Worm (Caenorhabditis elegans): ENCODE measurements around the gene ZC204.17.

The ZC204.17 gene

DNA sequence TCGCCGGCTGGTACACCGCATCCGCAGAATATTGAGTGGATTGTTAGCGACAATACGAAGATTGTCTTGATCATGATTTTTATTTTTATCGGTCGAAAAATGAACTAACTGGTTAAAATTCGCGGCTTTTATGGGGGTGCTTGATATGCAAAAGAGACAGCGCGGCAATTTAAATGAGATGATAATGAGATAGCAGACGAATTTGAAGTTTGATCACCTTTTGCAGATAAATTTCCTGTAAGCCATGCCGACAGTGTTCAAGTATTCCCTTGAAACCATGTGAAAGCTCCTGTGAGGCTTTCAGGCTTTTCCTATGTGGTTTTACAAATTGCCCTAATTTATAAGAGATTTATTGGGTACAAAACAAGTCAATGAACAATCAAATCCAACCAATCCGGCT, at the start of gene ZC204.17:
Gene ZC204.17 (minus strand): TSS at position 101 of the 400 bp plus-strand sequence.
- TF ChIP-seq dao-5 (tag; optimal IDR thresholded peaks at IDR 0.05) = no peak

DNA sequence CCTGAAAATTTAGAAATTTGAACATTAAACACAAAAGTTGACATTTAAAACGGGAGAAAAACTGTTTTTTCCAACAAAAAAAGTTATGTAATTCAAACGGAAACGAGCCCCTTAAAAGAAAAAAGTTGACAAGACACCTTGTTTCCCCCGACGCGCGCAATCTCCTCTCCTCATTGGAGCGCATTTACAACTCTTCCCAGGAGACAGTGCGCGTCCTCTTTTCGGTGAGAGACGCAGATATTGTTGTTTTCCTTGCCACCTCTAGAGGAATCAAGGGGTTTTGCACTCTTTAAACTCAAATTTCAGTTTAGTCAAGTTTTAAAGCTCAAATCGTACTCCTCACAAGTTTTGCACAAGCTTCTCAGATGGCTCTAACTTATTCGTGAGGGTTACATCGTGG, 49.8 kb upstream of the ZC204.17 start, which contains the start of gene F58E1.13:
Gene F58E1.13 (minus strand): TSS at position 12 of the 400 bp plus-strand sequence.
- TF ChIP-seq dao-5 (tag; optimal IDR thresholded peaks at IDR 0.05) = no peak
- no peak for TF ChIP-seq him-1 (tag; optimal IDR thresholded peaks at IDR 0.05)
- TF ChIP-seq W03F9.2 (tag; optimal IDR thresholded peaks at IDR 0.05) = no peak

DNA sequence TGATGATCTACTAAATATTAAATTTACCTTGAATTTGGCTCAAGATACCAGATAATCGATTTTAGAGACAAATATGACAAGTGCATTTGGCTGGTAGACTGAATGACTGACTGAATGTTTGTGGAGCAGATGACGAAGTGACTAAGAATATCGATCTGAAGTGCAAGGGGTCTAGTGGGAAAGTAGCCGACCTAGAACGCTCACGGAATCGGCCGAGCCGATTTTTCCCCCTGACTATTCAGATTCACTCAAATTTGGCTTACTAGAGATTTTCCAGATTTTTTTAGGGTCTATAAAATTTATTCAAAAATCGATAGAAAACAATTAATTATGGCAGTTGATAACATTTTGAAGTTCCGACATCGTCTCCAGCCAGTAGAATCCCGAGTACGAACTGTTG, 48.4 kb upstream of the ZC204.17 start, which contains the start of gene fbxc-26:
Gene fbxc-26 (minus strand): TSS at position 101 of the 400 bp plus-strand sequence.
- TF ChIP-seq W03F9.2 (tag; optimal IDR thresholded peaks at IDR 0.05) (no peak), dao-5 (tag; optimal IDR thresholded peaks at IDR 0.05) (no peak), him-1 (tag; optimal IDR thresholded peaks at IDR 0.05) (no peak)

DNA sequence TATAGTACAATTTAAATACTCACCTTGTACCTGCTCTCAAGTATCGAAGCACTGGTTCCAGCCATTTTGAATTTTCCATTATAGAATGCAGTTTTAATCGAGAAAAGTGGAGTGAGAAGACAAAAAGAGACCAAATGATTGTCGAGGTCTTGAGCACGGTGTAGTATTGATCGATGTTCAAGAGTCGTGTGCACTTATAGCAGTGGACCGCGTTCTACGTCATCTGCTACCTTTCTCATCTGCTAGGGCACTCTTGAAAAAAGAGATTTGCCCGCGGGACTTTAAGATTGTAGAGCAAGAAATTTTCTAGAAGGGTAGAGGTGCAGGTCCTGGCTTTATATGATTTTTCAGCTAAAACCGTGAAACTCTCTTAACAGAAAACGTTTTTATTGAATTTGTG, 46.7 kb upstream of the ZC204.17 start, which contains the start of gene fbxc-21:
Gene fbxc-21 (minus strand): TSS at position 101 of the 400 bp plus-strand sequence.
- no peak for TF ChIP-seq W03F9.2 (tag; optimal IDR thresholded peaks at IDR 0.05)
- TF ChIP-seq him-1 (tag; optimal IDR thresholded peaks at IDR 0.05) = no peak
- TF ChIP-seq dao-5 (tag; optimal IDR thresholded peaks at IDR 0.05) = no peak

DNA sequence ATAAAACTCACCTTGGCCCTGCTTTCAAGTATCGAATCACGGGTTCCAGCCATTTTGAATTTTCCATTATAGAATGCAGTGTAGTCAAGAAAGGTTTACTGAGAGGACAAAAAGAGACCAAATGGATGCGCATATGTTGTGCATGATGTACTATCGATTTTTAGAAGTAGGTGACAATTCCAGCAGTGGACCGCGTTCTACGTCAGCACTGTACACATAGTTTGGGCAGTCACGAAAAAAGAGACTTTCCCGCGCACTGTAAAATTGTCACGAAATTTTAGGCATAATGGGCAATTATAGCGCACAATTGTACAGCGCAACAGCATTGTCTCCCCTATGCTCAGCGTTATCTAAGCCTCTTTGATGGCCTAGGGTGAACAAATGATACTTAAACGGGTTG, 44.9 kb upstream of the ZC204.17 start, which contains the start of gene fbxc-22:
Gene fbxc-22 (minus strand): TSS at position 101 of the 400 bp plus-strand sequence.
- TF ChIP-seq dao-5 (tag; optimal IDR thresholded peaks at IDR 0.05) = no peak
- no peak for TF ChIP-seq W03F9.2 (tag; optimal IDR thresholded peaks at IDR 0.05)
- no peak for TF ChIP-seq him-1 (tag; optimal IDR thresholded peaks at IDR 0.05)

DNA sequence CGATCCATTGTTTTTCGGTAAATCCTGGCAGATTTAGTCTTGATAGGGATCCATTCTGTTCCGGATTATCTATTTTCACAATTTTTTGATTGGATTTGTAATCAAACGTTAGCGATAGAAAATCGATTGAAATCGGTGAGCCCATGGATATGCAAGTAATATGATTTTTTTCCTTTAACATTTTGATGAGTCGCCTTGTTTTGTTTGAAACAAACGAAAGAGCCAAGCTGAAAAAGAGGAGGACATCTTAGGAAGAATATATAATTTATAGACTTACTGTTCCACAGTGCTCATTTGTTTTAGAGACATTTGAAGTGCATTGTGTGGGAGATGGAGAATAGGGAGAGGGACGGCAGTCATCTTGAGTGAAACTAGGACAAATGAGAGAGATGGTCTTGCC, 42.7 kb upstream of the ZC204.17 start, which contains the start of the genes fbxb-18 and fbxb-19:
Gene fbxb-18 (minus strand): TSS at position 101 of the 400 bp plus-strand sequence.
Gene fbxb-19 (minus strand): TSS at position 369 of the 400 bp plus-strand sequence.
- TF ChIP-seq W03F9.2 (tag; optimal IDR thresholded peaks at IDR 0.05) (no peak), dao-5 (tag; optimal IDR thresholded peaks at IDR 0.05) (no peak), him-1 (tag; optimal IDR thresholded peaks at IDR 0.05) (no peak)

DNA sequence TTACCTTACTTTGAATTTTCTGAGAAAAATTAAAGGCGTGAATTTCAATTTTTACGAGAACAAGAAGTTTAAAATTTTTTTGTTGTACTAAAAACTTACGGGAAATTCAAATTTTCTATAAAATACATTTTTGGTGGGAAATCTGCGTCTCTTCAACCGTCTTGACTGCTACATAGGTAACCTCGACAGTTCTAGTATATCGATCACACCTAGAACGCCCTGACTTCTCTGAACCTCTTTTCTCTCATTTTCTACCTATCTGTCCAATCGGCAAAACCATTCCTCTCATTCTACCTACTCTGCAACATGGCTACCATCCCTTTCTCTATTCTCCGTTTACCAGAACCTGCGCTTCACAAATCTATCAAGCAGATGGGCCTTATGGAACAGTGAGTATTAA, 37.6 kb upstream of the ZC204.17 start, which contains the start of gene fbxb-25:
Gene fbxb-25 (plus strand): TSS at position 301 of the 400 bp plus-strand sequence.
- TF ChIP-seq W03F9.2 (tag; optimal IDR thresholded peaks at IDR 0.05) (no peak), him-1 (tag; optimal IDR thresholded peaks at IDR 0.05) (no peak), dao-5 (tag; optimal IDR thresholded peaks at IDR 0.05) (no peak)

DNA sequence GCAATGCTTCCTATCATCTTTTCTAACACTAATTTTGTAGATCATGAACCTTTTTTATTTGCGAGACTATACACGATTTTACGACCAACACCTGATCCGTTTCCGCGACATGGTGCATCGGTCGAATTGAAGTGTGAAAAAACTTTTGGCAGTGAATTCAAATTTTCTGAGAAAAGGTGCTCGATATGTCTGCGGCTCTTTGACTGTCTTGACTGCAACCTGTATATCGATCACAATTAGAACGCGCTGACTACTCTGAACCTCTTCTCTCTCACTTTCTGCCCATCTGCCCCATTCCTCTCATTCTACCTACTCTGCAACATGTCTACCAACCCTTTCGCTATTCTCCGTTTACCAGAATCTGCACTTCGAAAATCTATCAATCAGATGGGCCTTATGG, 36.1 kb upstream of the ZC204.17 start, which contains the start of gene fbxb-26:
Gene fbxb-26 (plus strand): TSS at position 301 of the 400 bp plus-strand sequence.
- no peak for TF ChIP-seq him-1 (tag; optimal IDR thresholded peaks at IDR 0.05)
- no peak for TF ChIP-seq dao-5 (tag; optimal IDR thresholded peaks at IDR 0.05)
- no peak for TF ChIP-seq W03F9.2 (tag; optimal IDR thresholded peaks at IDR 0.05)

DNA sequence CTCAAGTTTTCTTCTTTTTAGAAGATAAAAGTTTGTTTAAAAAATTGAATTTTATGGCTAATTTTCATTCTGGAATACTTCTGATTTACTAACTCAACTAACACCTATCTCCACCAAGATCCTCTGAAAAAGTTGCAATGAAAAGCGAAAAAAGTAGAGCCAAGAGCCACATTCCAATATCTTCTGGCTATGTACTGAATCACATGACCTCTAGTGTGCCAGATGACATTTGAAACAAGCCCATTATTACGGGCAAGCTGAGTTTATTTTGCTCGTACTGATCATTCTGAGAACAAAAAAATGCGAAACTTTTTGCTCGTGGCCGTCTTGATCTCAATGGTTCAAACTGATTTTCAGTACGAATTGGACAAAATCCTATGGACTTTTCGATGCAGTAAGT, 33.0 kb upstream of the ZC204.17 start, which contains the start of gene irld-36:
Gene irld-36 (plus strand): TSS at position 301 of the 400 bp plus-strand sequence.
- TF ChIP-seq W03F9.2 (tag; optimal IDR thresholded peaks at IDR 0.05) (no peak), him-1 (tag; optimal IDR thresholded peaks at IDR 0.05) (no peak), dao-5 (tag; optimal IDR thresholded peaks at IDR 0.05) (no peak)

DNA sequence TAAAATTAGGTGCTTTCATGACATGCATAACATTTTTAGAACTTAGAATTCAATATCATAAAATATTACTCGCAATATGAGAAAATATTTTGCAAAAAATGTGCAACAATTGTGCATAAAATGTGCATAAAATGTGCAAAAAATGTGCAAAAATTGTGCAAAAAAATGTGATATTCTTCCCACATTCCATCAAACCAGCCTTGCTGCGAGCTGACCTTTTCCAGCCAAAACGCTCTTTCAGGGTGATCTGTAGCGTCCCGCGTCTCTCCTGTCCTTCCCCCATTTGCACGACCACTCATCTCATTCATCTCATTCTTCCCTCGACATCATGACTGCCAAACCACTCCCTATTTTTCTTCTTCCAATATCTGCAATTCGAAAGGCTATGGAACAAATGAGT, 30.0 kb upstream of the ZC204.17 start, which contains the start of gene fbxb-17:
Gene fbxb-17 (plus strand): TSS at position 301 of the 400 bp plus-strand sequence.
- TF ChIP-seq W03F9.2 (tag; optimal IDR thresholded peaks at IDR 0.05) = no peak
- TF ChIP-seq dao-5 (tag; optimal IDR thresholded peaks at IDR 0.05) = no peak
- TF ChIP-seq him-1 (tag; optimal IDR thresholded peaks at IDR 0.05) = no peak

DNA sequence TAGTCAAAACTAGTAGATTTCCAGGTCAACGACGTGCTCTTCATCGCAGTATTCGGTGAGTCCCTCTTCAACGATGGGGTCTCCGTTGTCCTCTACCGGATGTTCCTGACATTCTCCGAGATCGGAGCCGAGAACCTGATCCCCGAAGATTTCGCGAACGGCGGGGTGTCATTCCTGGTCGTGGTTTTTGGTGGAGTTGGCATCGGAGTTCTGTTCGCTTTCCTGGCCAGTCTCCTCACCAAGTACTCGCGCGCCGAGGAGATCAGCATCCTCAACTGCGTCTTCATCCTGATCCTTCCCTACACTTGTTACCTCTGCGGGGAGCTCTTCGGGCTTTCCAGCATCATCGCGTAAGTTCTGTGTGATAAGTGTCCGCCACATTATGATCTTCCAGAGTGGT, 26.6 kb upstream of the ZC204.17 start:
- TF ChIP-seq W03F9.2 (tag; optimal IDR thresholded peaks at IDR 0.05) (no peak), him-1 (tag; optimal IDR thresholded peaks at IDR 0.05) (no peak), dao-5 (tag; optimal IDR thresholded peaks at IDR 0.05) (no peak)

DNA sequence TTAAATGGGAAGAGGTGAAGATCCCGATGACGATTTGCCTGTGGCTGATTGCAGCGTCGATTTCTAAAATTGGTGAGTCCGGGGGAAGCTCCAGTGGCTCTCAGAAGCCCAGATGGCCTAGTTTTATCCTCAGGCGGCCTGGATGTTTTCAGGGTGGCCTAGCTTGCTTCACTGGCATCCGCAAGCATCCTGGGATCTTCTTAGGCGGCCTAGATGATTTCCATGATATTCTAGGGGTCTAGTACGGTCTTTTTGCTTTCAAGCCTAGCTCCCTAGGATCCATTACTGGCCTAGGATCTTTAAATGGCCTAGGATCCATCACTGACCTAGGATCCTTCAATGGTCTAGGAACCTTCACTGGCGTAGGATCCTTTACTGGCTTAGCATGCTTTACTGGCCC, 24.9 kb upstream of the ZC204.17 start:
- no peak for TF ChIP-seq dao-5 (tag; optimal IDR thresholded peaks at IDR 0.05)
- TF ChIP-seq him-1 (tag; optimal IDR thresholded peaks at IDR 0.05) = no peak
- no peak for TF ChIP-seq W03F9.2 (tag; optimal IDR thresholded peaks at IDR 0.05)

DNA sequence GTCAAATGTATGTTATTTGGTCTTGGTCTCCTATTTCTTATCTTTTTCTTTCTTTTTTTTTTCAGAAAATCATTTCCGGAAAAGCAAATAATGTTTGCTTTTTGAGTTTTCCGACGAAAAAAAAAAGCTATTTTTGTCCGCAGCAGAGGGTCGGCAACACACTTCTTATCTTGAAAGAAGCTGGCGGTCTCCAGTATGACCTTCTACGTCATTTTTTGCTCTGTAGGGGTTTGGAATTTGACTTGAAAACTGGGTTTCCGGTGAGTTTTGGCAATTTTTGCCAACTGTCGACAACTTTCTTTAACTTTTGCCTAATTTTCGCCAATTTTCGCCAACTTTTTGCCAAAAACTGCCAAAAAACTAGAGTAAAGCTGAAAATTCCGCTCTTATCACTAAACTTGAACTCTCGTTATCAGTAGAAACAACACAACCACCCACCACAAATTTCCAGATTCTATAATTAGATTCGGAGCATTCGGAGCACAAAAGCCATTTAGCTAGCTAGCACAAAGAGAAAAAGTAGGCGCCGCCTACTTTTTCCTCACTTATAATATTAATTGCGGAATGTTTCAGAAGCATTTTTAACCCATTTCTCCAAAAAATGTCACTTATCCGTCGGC, 24.3 kb upstream of the ZC204.17 start, which contains the start of gene nhx-6:
Gene nhx-6 (plus strand): TSS at position 570 of the 620 bp plus-strand sequence.
- TF ChIP-seq him-1 (tag; optimal IDR thresholded peaks at IDR 0.05) = no peak
- no peak for TF ChIP-seq W03F9.2 (tag; optimal IDR thresholded peaks at IDR 0.05)

DNA sequence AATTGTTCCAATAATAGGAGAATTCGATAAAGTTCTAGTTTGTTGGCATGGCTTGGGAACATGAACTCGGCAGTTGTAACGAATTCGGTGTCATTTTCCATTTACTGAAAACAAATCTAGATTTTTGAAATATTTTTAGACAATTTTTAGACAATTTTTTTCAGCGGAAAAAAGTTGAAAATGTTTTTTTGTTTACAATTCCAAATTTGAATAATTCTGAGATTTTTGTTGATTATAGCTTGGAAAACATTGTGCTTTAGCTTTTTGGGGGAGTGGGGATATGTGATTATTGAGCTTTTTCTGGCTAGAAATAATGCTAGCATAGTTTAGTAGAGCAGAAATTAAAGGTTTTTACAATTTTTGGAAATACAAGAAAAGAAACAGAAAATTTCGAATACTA, 22.8 kb upstream of the ZC204.17 start, which contains the start of gene srw-97:
Gene srw-97 (minus strand): TSS at position 101 of the 400 bp plus-strand sequence.
- TF ChIP-seq him-1 (tag; optimal IDR thresholded peaks at IDR 0.05) (no peak), W03F9.2 (tag; optimal IDR thresholded peaks at IDR 0.05) (no peak), dao-5 (tag; optimal IDR thresholded peaks at IDR 0.05) (no peak)

All from whole organism, L4/young adult.